Fruit fly (Drosophila melanogaster) whole organism, prepupa: ENCODE results near the gene Acp32CD.
A peak's percentile ranks its signal among the peaks of the same experiment; 100 is the strongest.

Experiments
- CG10631 ChIP-seq: fragments of 200-800 bp; sonication (Bioruptor generic); optimal IDR thresholded peaks from 2 replicates; lab custom pipeline; 2016; ENCODE audit warnings: missing biosample characterization, missing genetic modification characterization
- CG10669 ChIP-seq: fragments of 200-800 bp; sonication (Bioruptor generic); optimal IDR thresholded peaks from 3 replicates; lab custom pipeline; 2018; ENCODE audit warnings: missing biosample characterization, mild to moderate bottlenecking, missing genetic modification characterization, moderate library complexity
- CG11294 ChIP-seq: fragments of 200-800 bp; sonication (Bioruptor generic); IDR thresholded peaks from 2 replicates; pipeline ENCODE4 v1.3.6; 2022; ENCODE audit warnings: missing biosample characterization, missing genetic modification characterization
- CG11762 ChIP-seq: fragments of 200-800 bp; sonication (Bioruptor generic); optimal IDR thresholded peaks from 3 replicates; lab custom pipeline; 2016; ENCODE audit warnings: missing biosample characterization, missing genetic modification characterization; ENCODE audit not compliant: insufficient read depth
- CG11902 ChIP-seq: fragments of 200-800 bp; sonication (Bioruptor generic); optimal IDR thresholded peaks from 3 replicates; lab custom pipeline; 2016; ENCODE audit warnings: missing biosample characterization, missing genetic modification characterization
- CG15336 ChIP-seq: fragments of 200-800 bp; sonication (Bioruptor generic); IDR thresholded peaks from 2 replicates; pipeline ENCODE4 v1.3.6; 2022; ENCODE audit warnings: missing biosample characterization, missing genetic modification characterization
- CG1621 ChIP-seq: fragments of 200-800 bp; sonication (Bioruptor generic); optimal IDR thresholded peaks from 3 replicates; lab custom pipeline; 2018; ENCODE audit warnings: missing biosample characterization, mild to moderate bottlenecking, missing genetic modification characterization
- CG16779 ChIP-seq: fragments of 200-800 bp; sonication (Bioruptor generic); optimal IDR thresholded peaks from 3 replicates; lab custom pipeline; 2017; ENCODE audit warnings: missing biosample characterization, mild to moderate bottlenecking, missing genetic modification characterization
- CG3032 ChIP-seq: fragments of 200-800 bp; optimal IDR thresholded peaks from 2 replicates; lab custom pipeline; 2019; ENCODE audit warnings: missing biosample characterization, mild to moderate bottlenecking, missing genetic modification characterization, moderate library complexity
- CG32006 ChIP-seq: fragments of 200-800 bp; sonication (Bioruptor generic); optimal IDR thresholded peaks from 3 replicates; lab custom pipeline; 2017; ENCODE audit warnings: missing biosample characterization, mild to moderate bottlenecking, missing genetic modification characterization
- CG3919 ChIP-seq: fragments of 200-800 bp; sonication (Bioruptor generic); optimal IDR thresholded peaks from 3 replicates; lab custom pipeline; 2016; ENCODE audit warnings: missing biosample characterization, missing genetic modification characterization
- CG6163 ChIP-seq: fragments of 200-800 bp; sonication (Bioruptor generic); IDR thresholded peaks from 3 replicates; pipeline ENCODE4 v1.3.6; 2022; ENCODE audit warnings: missing biosample characterization, missing genetic modification characterization
- CG6792 ChIP-seq: fragments of 200-800 bp; sonication (Bioruptor generic); optimal IDR thresholded peaks from 3 replicates; lab custom pipeline; 2016; ENCODE audit warnings: missing biosample characterization, missing genetic modification characterization
- CG6808 ChIP-seq: fragments of 200-800 bp; sonication (Bioruptor generic); optimal IDR thresholded peaks from 3 replicates; lab custom pipeline; 2017; ENCODE audit warnings: missing biosample characterization, missing genetic modification characterization, mild to moderate bottlenecking, moderate library complexity, missing genetic modification reagents
- CG6854 ChIP-seq: fragments of 200-800 bp; sonication (Bioruptor generic); optimal IDR thresholded peaks from 2 replicates; lab custom pipeline; 2017; ENCODE audit warnings: missing biosample characterization, mild to moderate bottlenecking, missing genetic modification characterization
- CG7368 ChIP-seq: fragments of 200-800 bp; sonication (Bioruptor generic); optimal IDR thresholded peaks from 3 replicates; lab custom pipeline; 2016; ENCODE audit warnings: missing biosample characterization, missing genetic modification characterization
- CG8119 ChIP-seq: fragments of 200-800 bp; sonication (Bioruptor generic); IDR thresholded peaks from 3 replicates; pipeline ENCODE4 v1.3.6; 2022; ENCODE audit warnings: missing biosample characterization, missing genetic modification characterization
- Eip75B ChIP-seq: fragments of 200-800 bp; sonication (Bioruptor generic); optimal IDR thresholded peaks from 3 replicates; lab custom pipeline; 2016; ENCODE audit warnings: missing biosample characterization, missing genetic modification characterization
- Eip78C ChIP-seq: fragments of 200-800 bp; sonication (Bioruptor generic); peaks from one replicate; lab custom pipeline; 2016; ENCODE audit warnings: missing biosample characterization, missing genetic modification characterization
- Eip93F ChIP-seq: fragments of 200-800 bp; sonication (Bioruptor generic); optimal IDR thresholded peaks from 2 replicates; lab custom pipeline; 2016; ENCODE audit warnings: missing biosample characterization, mild to moderate bottlenecking, missing genetic modification characterization
- Ets21C ChIP-seq: fragments of 200-800 bp; sonication (Bioruptor generic); optimal IDR thresholded peaks from 3 replicates; lab custom pipeline; 2016; ENCODE audit warnings: missing biosample characterization, missing genetic modification characterization
- Ets96B ChIP-seq: fragments of 200-800 bp; optimal IDR thresholded peaks from 2 replicates; lab custom pipeline; 2019; ENCODE audit warnings: missing biosample characterization, mild to moderate bottlenecking, missing genetic modification characterization, moderate library complexity
- Hr4 ChIP-seq: fragments of 200-800 bp; sonication (Bioruptor generic); optimal IDR thresholded peaks from 3 replicates; lab custom pipeline; 2016; ENCODE audit warnings: missing biosample characterization, missing genetic modification characterization
- Met ChIP-seq: fragments of 200-800 bp; sonication (Bioruptor generic); optimal IDR thresholded peaks from 3 replicates; lab custom pipeline; 2016; ENCODE audit warnings: missing biosample characterization, missing genetic modification characterization
- OdsH ChIP-seq: fragments of 200-800 bp; sonication (Bioruptor generic); optimal IDR thresholded peaks from 3 replicates; lab custom pipeline; 2016; ENCODE audit warnings: missing biosample characterization, missing genetic modification characterization
- Smox ChIP-seq: fragments of 200-800 bp; sonication (Bioruptor generic); optimal IDR thresholded peaks from 3 replicates; lab custom pipeline; 2016; ENCODE audit warnings: missing biosample characterization, missing genetic modification characterization
- Sox102F ChIP-seq: fragments of 200-800 bp; sonication (Bioruptor generic); optimal IDR thresholded peaks from 2 replicates; lab custom pipeline; 2016; ENCODE audit warnings: missing biosample characterization, mild to moderate bottlenecking, missing genetic modification characterization
- Sox14 ChIP-seq: fragments of 200-800 bp; sonication (Bioruptor generic); optimal IDR thresholded peaks from 3 replicates; lab custom pipeline; 2016; ENCODE audit warnings: missing biosample characterization, missing genetic modification characterization
- Sox15 ChIP-seq: fragments of 200-800 bp; sonication (Bioruptor generic); optimal IDR thresholded peaks from 3 replicates; lab custom pipeline; 2016; ENCODE audit warnings: missing biosample characterization, missing genetic modification characterization
- achi ChIP-seq: fragments of 200-800 bp; sonication (Bioruptor generic); optimal IDR thresholded peaks from 3 replicates; lab custom pipeline; 2016; ENCODE audit warnings: missing biosample characterization, missing genetic modification characterization
- acj6 ChIP-seq: fragments of 200-800 bp; sonication (Bioruptor generic); optimal IDR thresholded peaks from 3 replicates; lab custom pipeline; 2016; ENCODE audit warnings: missing biosample characterization, missing genetic modification characterization
- dsx ChIP-seq: fragments of 200-800 bp; optimal IDR thresholded peaks from 3 replicates; lab custom pipeline; 2019; ENCODE audit warnings: missing biosample characterization, mild to moderate bottlenecking, missing genetic modification characterization, moderate library complexity; ENCODE audit not compliant: poor library complexity, severe bottlenecking
- eg ChIP-seq: fragments of 200-800 bp; sonication (Bioruptor generic); IDR thresholded peaks from 3 replicates; pipeline ENCODE4 v1.3.6; 2022; ENCODE audit warnings: missing biosample characterization, missing genetic modification characterization
- fd85E ChIP-seq: fragments of 200-800 bp; sonication (Bioruptor generic); optimal IDR thresholded peaks from 3 replicates; lab custom pipeline; 2016; ENCODE audit warnings: missing biosample characterization, missing genetic modification characterization
- fkh ChIP-seq: fragments of 200-800 bp; sonication (Bioruptor generic); optimal IDR thresholded peaks from 3 replicates; lab custom pipeline; 2017; ENCODE audit warnings: missing biosample characterization, mild to moderate bottlenecking, missing genetic modification characterization, moderate library complexity
- lz ChIP-seq: fragments of 200-800 bp; sonication (Bioruptor generic); optimal IDR thresholded peaks from 3 replicates; lab custom pipeline; 2016; ENCODE audit warnings: missing biosample characterization, missing genetic modification characterization
- pdm3 ChIP-seq: fragments of 200-800 bp; sonication (Bioruptor generic); optimal IDR thresholded peaks from 3 replicates; lab custom pipeline; 2016; ENCODE audit warnings: missing biosample characterization, missing genetic modification characterization
- salr ChIP-seq, 2 experiments: fragments of 200-800 bp; sonication (Bioruptor generic); optimal IDR thresholded peaks; 3 replicates each; lab custom pipeline; 2016 to 2018; ENCODE audit warnings: missing biosample characterization in 2 of 2, missing genetic modification characterization in 2 of 2, mild to moderate bottlenecking in 1 of 2
- spab ChIP-seq: fragments of 200-800 bp; sonication (Bioruptor generic); optimal IDR thresholded peaks from 2 replicates; lab custom pipeline; 2017; ENCODE audit warnings: missing biosample characterization, mild to moderate bottlenecking, missing genetic modification characterization, missing genetic modification reagents
- ss ChIP-seq, 2 experiments: fragments of 200-800 bp; sonication (Bioruptor generic); optimal IDR thresholded peaks; 2 replicates in 1 of 2; 3 replicates in 1 of 2; lab custom pipeline; 2017 to 2018; ENCODE audit warnings: mild to moderate bottlenecking in 2 of 2, missing biosample characterization in 2 of 2, missing genetic modification characterization in 2 of 2, moderate library complexity in 1 of 2
- svp ChIP-seq: fragments of 200-800 bp; sonication (Bioruptor generic); peaks from one replicate; lab custom pipeline; 2016; ENCODE audit warnings: missing biosample characterization, missing genetic modification characterization
- topi ChIP-seq: fragments of 200-800 bp; sonication (Bioruptor generic); optimal IDR thresholded peaks from 3 replicates; lab custom pipeline; 2016; ENCODE audit warnings: missing biosample characterization, missing genetic modification characterization
- vri ChIP-seq: fragments of 200-800 bp; sonication (Bioruptor generic); optimal IDR thresholded peaks from 3 replicates; lab custom pipeline; 2016; ENCODE audit warnings: missing biosample characterization, mild to moderate bottlenecking, missing genetic modification characterization

Acp32CD gene

DNA sequence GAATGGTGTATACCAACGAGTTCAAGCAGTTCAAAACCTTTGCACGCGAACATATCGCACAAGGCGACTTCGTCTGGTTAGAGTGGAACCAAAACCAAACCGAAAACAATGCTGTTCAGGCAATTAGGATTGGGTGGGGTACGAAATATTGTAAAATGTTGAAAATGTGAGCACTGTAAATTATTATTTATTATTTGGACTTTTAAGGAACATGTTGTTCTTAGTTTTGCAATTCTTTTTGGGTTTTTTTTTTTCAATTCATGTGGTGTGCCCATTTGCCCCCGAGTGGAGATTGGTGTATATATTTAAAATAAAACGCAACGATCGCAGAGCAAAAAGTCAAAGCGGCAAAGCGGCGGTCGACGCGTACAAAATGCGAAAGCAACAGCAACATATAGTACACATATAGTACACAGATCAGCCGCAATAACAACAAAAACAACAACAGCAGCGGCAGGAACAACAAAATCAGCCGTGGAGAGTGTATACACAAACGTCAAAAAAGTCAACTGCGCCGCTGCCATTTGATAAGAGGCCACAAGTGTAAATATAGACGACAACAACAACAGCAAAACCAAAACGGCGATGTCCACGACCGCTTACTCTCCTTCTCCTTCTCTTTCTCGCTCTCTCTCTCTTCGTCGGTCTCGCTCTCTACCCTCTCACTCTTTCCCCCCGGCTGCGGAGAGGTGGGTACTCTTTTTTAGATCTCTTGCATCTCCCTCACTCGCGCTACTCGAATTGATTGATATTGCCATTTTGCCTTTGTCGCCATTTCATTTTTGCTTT, 29.5 kb downstream of the Acp32CD start (continued):
- peak; percentile 79 for TF ChIP-seq Eip78C (GFP tag; lab: Kevin White, UChicago)
- TF ChIP-seq Sox15 (GFP tag; lab: Kevin White, UChicago) = peak; percentile 46
- TF ChIP-seq CG7368 = peak; percentile 4
- peak; percentile 75 for TF ChIP-seq CG32006 (GFP tag; lab: Kevin White, UChicago)
- TF ChIP-seq CG8119 = peak; percentile 83
- peak; percentile 17 for TF ChIP-seq fd85E (GFP tag; lab: Kevin White, UChicago)
- TF ChIP-seq salr (GFP tag; optimal IDR thresholded peaks at IDR 0.05; lab: Kevin White, UChicago) = peak in 1 of 2 experiments; percentile 37
- peak; percentile 79 for TF ChIP-seq acj6
- no peak for TF ChIP-seq CG6854 (GFP tag; lab: Kevin White, UChicago)
- TF ChIP-seq eg (GFP tag; lab: Robert Waterston, UW) = peak; percentile 75; the same call in 2 of the 3 replicates

dm6 chr2L:11045467-11045914, 30.1 kb downstream of the Acp32CD start:
- TF ChIP-seq CG1621 (no peak), CG6792 (GFP tag; lab: Kevin White, UChicago) (no peak), CG15336 (GFP tag; lab: Robert Waterston, UW) (no peak), svp (GFP tag; lab: Kevin White, UChicago) (peak; percentile 66), Eip75B (GFP tag; lab: Kevin White, UChicago) (peak; percentile 5), vri (GFP tag; lab: Kevin White, UChicago) (peak; percentile 35), Eip93F (GFP tag; lab: Kevin White, UChicago) (no peak)

DNA sequence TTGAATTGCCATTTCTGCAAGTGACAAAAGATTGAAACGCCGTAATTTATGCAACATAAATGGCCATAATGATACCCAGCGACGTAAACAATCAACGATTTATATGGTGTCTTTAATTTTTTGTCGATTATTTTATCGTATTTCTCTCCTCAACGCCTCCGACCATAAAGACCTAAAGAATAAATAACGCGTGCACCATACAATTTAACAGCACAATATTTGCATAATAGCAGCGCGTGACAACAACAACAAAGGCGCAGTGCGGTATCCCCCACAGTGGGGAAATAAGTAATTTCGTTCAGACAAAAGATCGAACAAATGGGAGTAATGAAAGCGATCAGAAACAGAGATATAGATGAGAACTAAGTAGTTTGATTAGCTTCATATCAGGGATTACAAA, 30.6 kb downstream of the Acp32CD start:
- TF ChIP-seq Sox102F (GFP tag; lab: Kevin White, UChicago) = peak; percentile 3
- peak; percentile 29 for TF ChIP-seq Eip93F (GFP tag; lab: Kevin White, UChicago)
- TF ChIP-seq fkh (GFP tag; lab: Kevin White, UChicago) = peak; percentile 51
- TF ChIP-seq Ets21C (GFP tag; lab: Kevin White, UChicago) = no peak
- TF ChIP-seq CG11294 (GFP tag; lab: Robert Waterston, UW) = no peak
- TF ChIP-seq CG11762 = no peak
- TF ChIP-seq topi (GFP tag; lab: Kevin White, UChicago) = peak; percentile 20
- no peak for TF ChIP-seq Ets96B (tag; lab: Kevin White, UChicago)
- TF ChIP-seq CG16779 = no peak
- TF ChIP-seq lz (GFP tag; lab: Kevin White, UChicago) = no peak
- TF ChIP-seq vri (GFP tag; lab: Kevin White, UChicago) = peak; percentile 61
- TF ChIP-seq Met (GFP tag; lab: Kevin White, UChicago) = peak; percentile 19
- TF ChIP-seq CG6808 = no peak
- TF ChIP-seq pdm3 (GFP tag; lab: Kevin White, UChicago) = no peak
- peak; percentile 1 for TF ChIP-seq Sox14 (GFP tag; lab: Kevin White, UChicago)
- TF ChIP-seq CG8119 = no peak
- TF ChIP-seq OdsH (GFP tag; lab: Kevin White, UChicago) = no peak
- no peak for TF ChIP-seq CG10669

- TF ChIP-seq CG3032 (tag; lab: Kevin White, UChicago) = peak; percentile 59
- peak; percentile 58 for TF ChIP-seq Ets96B (tag; lab: Kevin White, UChicago)
- TF ChIP-seq CG11902 (GFP tag; lab: Kevin White, UChicago) = no peak
- peak; percentile 41 for TF ChIP-seq CG3919 (GFP tag; lab: Kevin White, UChicago)
- peak; percentile 34 for TF ChIP-seq CG10631 (GFP tag; lab: Kevin White, UChicago)
- peak; percentile 46 for TF ChIP-seq Eip75B (GFP tag; lab: Kevin White, UChicago)
- TF ChIP-seq CG10669 = peak; percentile 49
- TF ChIP-seq CG11294 (GFP tag; lab: Robert Waterston, UW) = no peak
- TF ChIP-seq dsx (GFP tag; lab: Kevin White, UChicago) = peak; percentile 57
- peak; percentile 37 for TF ChIP-seq CG6808
- TF ChIP-seq Hr4 (GFP tag; lab: Kevin White, UChicago) = peak; percentile 0
- no peak for TF ChIP-seq Smox (GFP tag; lab: Kevin White, UChicago)
- peak; percentile 33 for TF ChIP-seq spab (GFP tag; lab: Kevin White, UChicago)
- TF ChIP-seq Eip78C (GFP tag; lab: Kevin White, UChicago) = peak; percentile 83
- peak; percentile 13 for TF ChIP-seq achi (GFP tag; lab: Kevin White, UChicago)
- TF ChIP-seq fkh (GFP tag; lab: Kevin White, UChicago) = no peak
- TF ChIP-seq ss (GFP tag; optimal IDR thresholded peaks at IDR 0.05; lab: Kevin White, UChicago) = peak; percentile 13 to 27
- TF ChIP-seq CG6163 (GFP tag; lab: Robert Waterston, UW) = 0 out of 3 replicates have a peak, but pooled peaks have one; percentile 30
Observed at dm6 chr2L:11048307-11048706, 32.9 kb downstream of the Acp32CD start.
